Fruit fly (Drosophila melanogaster) whole organism, pupa: ENCODE measurements around the gene D.

ENCODE experiments used
- CG10348 ChIP-seq: fragments of 200-800 bp; sonication (Bioruptor generic); IDR thresholded peaks from 2 replicates; pipeline ENCODE4 v1.3.6; 2022; ENCODE audit warnings: missing biosample characterization, missing genetic modification characterization
- CG12605 ChIP-seq: fragments of 200-800 bp; sonication (Bioruptor generic); IDR thresholded peaks from 2 replicates; pipeline ENCODE4 v1.3.6; 2022; ENCODE audit warnings: missing biosample characterization, missing genetic modification characterization
- CG13204 ChIP-seq: fragments of 200-800 bp; sonication (Bioruptor generic); optimal IDR thresholded peaks from 2 replicates; lab custom pipeline; 2018; ENCODE audit warnings: missing biosample characterization, mild to moderate bottlenecking, missing genetic modification characterization, moderate library complexity
- CG14655 ChIP-seq: fragments of 200-800 bp; sonication (Bioruptor generic); optimal IDR thresholded peaks from 3 replicates; lab custom pipeline; 2017; ENCODE audit warnings: mild to moderate bottlenecking, missing biosample characterization, missing genetic modification reagents, missing genetic modification characterization
- CG15710 ChIP-seq: fragments of 200-800 bp; sonication (Bioruptor generic); optimal IDR thresholded peaks from 2 replicates; lab custom pipeline; 2018; ENCODE audit warnings: missing biosample characterization, mild to moderate bottlenecking, missing genetic modification characterization, moderate library complexity
- CG17806 ChIP-seq: fragments of 200-800 bp; sonication (Bioruptor generic); optimal IDR thresholded peaks from 2 replicates; lab custom pipeline; 2018; ENCODE audit warnings: missing biosample characterization, mild to moderate bottlenecking, missing genetic modification characterization, moderate library complexity
- CG32121 ChIP-seq: fragments of 200-800 bp; sonication (Bioruptor generic); IDR thresholded peaks from 2 replicates; pipeline ENCODE4 v1.3.6; 2022; ENCODE audit warnings: missing biosample characterization, missing genetic modification characterization
- CG34367 ChIP-seq: fragments of 200-800 bp; sonication (Bioruptor generic); optimal IDR thresholded peaks from 2 replicates; lab custom pipeline; 2018; ENCODE audit warnings: missing biosample characterization, mild to moderate bottlenecking, missing genetic modification characterization
- CG4496 ChIP-seq: fragments of 200-800 bp; sonication (Bioruptor generic); IDR thresholded peaks from 3 replicates; pipeline ENCODE4 v1.3.6; 2022; ENCODE audit warnings: missing biosample characterization, missing genetic modification characterization
- CG8159 ChIP-seq: fragments of 200-800 bp; sonication (Bioruptor generic); optimal IDR thresholded peaks from 3 replicates; lab custom pipeline; 2018; ENCODE audit warnings: missing biosample characterization, mild to moderate bottlenecking, missing genetic modification characterization, moderate library complexity
- CG8301 ChIP-seq: fragments of 200-800 bp; sonication (Bioruptor generic); optimal IDR thresholded peaks from 2 replicates; lab custom pipeline; 2018; ENCODE audit warnings: missing biosample characterization, mild to moderate bottlenecking, missing genetic modification characterization
- CG9948 ChIP-seq: fragments of 200-800 bp; sonication (Bioruptor generic); optimal IDR thresholded peaks from 2 replicates; lab custom pipeline; 2018; ENCODE audit warnings: missing biosample characterization, mild to moderate bottlenecking, missing genetic modification characterization, moderate library complexity
- D1 ChIP-seq: fragments of 200-800 bp; sonication (Bioruptor generic); optimal IDR thresholded peaks from 2 replicates; lab custom pipeline; 2018; ENCODE audit warnings: missing biosample characterization, mild to moderate bottlenecking, missing genetic modification characterization, moderate library complexity
- EcR ChIP-seq: fragments of 200-800 bp; sonication (Bioruptor generic); optimal IDR thresholded peaks from 3 replicates; lab custom pipeline; 2019; ENCODE audit warnings: missing biosample characterization, missing genetic modification characterization, mild to moderate bottlenecking, moderate library complexity, missing genetic modification reagents
- Ets98B ChIP-seq: fragments of 200-800 bp; sonication (Bioruptor generic); IDR thresholded peaks from 2 replicates; pipeline ENCODE4 v1.3.6; 2022; ENCODE audit warnings: missing biosample characterization, missing genetic modification characterization
- Pif1A ChIP-seq: fragments of 200-800 bp; sonication (Bioruptor generic); optimal IDR thresholded peaks from 3 replicates; lab custom pipeline; 2016; ENCODE audit warnings: missing biosample characterization, missing genetic modification characterization
- Pif1B ChIP-seq: fragments of 200-800 bp; sonication (Bioruptor generic); optimal IDR thresholded peaks from 3 replicates; lab custom pipeline; 2016; ENCODE audit warnings: missing biosample characterization, missing genetic modification characterization
- Snoo ChIP-seq: fragments of 200-800 bp; sonication (Bioruptor generic); optimal IDR thresholded peaks from 3 replicates; lab custom pipeline; 2017; ENCODE audit warnings: missing biosample characterization, mild to moderate bottlenecking, missing genetic modification characterization, inconsistent platforms
- fd96Ca ChIP-seq: fragments of 200-800 bp; sonication (Bioruptor generic); IDR thresholded peaks from 3 replicates; pipeline ENCODE4 v1.3.6; 2022; ENCODE audit warnings: missing biosample characterization, missing genetic modification characterization
- gl ChIP-seq: fragments of 200-800 bp; sonication (Bioruptor generic); optimal IDR thresholded peaks from 2 replicates; lab custom pipeline; 2018; ENCODE audit warnings: missing biosample characterization, mild to moderate bottlenecking, missing genetic modification characterization
- rn ChIP-seq: fragments of 200-800 bp; sonication (Bioruptor generic); IDR thresholded peaks from 2 replicates; pipeline ENCODE4 v1.3.6; 2022; ENCODE audit warnings: missing biosample characterization, missing genetic modification characterization

Gene D

dm6 chr3L:14160436-14160835 is 18.0 kb downstream of the D start:
- no peak for TF ChIP-seq gl
- no peak for TF ChIP-seq CG13204 (GFP tag; lab: Kevin White, UChicago)
- TF ChIP-seq CG8159: peak; percentile 61
- no peak for TF ChIP-seq CG34367 (tag; lab: Kevin White, UChicago)
- TF ChIP-seq CG14655: peak; percentile 30
- TF ChIP-seq, all 21 proteins: peak for 2

dm6 chr3L:14157919-14158541 is 20.4 kb downstream of the D start:
- TF ChIP-seq CG8301 (tag; lab: Kevin White, UChicago) (no peak), D1 (tag; lab: Kevin White, UChicago) (no peak), CG15710 (tag; lab: Kevin White, UChicago) (no peak), CG12605 (GFP tag; lab: Robert Waterston, UW) (no peak), Snoo (no peak), Ets98B (no peak), Pif1A (GFP tag; lab: Kevin White, UChicago) (no peak)

dm6 chr3L:14154940-14155339 is 23.5 kb downstream of the D start:
- TF ChIP-seq CG14655: no peak
- TF ChIP-seq gl: no peak
- TF ChIP-seq rn (GFP tag; lab: Robert Waterston, UW): no peak
- no peak for TF ChIP-seq Snoo
- no peak for TF ChIP-seq CG8159
- TF ChIP-seq fd96Ca (GFP tag; lab: Robert Waterston, UW): no peak
- no peak for TF ChIP-seq D1 (tag; lab: Kevin White, UChicago)
- TF ChIP-seq CG13204 (GFP tag; lab: Kevin White, UChicago): no peak
- TF ChIP-seq CG10348 (GFP tag; lab: Robert Waterston, UW): no peak
- no peak for TF ChIP-seq CG34367 (tag; lab: Kevin White, UChicago)
- TF ChIP-seq Ets98B: no peak
- TF ChIP-seq CG32121 (GFP tag; lab: Robert Waterston, UW): no peak
- no peak for TF ChIP-seq CG12605 (GFP tag; lab: Robert Waterston, UW)

- no peak for TF ChIP-seq CG34367 (tag; lab: Kevin White, UChicago)
- TF ChIP-seq CG17806: no peak
- no peak for TF ChIP-seq D1 (tag; lab: Kevin White, UChicago)
- TF ChIP-seq CG10348 (GFP tag; lab: Robert Waterston, UW): no peak
- no peak for TF ChIP-seq Pif1A (GFP tag; lab: Kevin White, UChicago)
- TF ChIP-seq Ets98B: no peak
- no peak for TF ChIP-seq CG15710 (tag; lab: Kevin White, UChicago)
- no peak for TF ChIP-seq fd96Ca (GFP tag; lab: Robert Waterston, UW)
- TF ChIP-seq Pif1B (GFP tag; lab: Kevin White, UChicago): no peak
- no peak for TF ChIP-seq CG9948 (tag; lab: Kevin White, UChicago)
- no peak for TF ChIP-seq rn (GFP tag; lab: Robert Waterston, UW)
- TF ChIP-seq CG8301 (tag; lab: Kevin White, UChicago): no peak
- no peak for TF ChIP-seq CG32121 (GFP tag; lab: Robert Waterston, UW)
- no peak for TF ChIP-seq Snoo
- no peak for TF ChIP-seq CG13204 (GFP tag; lab: Kevin White, UChicago)
- no peak for TF ChIP-seq EcR (GFP tag; lab: Kevin White, UChicago)
- TF ChIP-seq CG4496 (GFP tag; lab: Robert Waterston, UW): no peak
- TF ChIP-seq CG14655: no peak
Observed at dm6 chr3L:14153644-14154043, 24.8 kb downstream of the D start.

- TF ChIP-seq CG9948 (tag; lab: Kevin White, UChicago) (no peak), fd96Ca (GFP tag; lab: Robert Waterston, UW) (no peak)
- TF ChIP-seq, all 21 proteins: peak for 0
Observed at dm6 chr3L:14152608-14153007, 25.8 kb downstream of the D start.

- TF ChIP-seq CG8159: no peak
- no peak for TF ChIP-seq CG4496 (GFP tag; lab: Robert Waterston, UW)
- TF ChIP-seq CG34367 (tag; lab: Kevin White, UChicago): no peak
- no peak for TF ChIP-seq CG14655
- TF ChIP-seq Pif1B (GFP tag; lab: Kevin White, UChicago): no peak
- no peak for TF ChIP-seq Pif1A (GFP tag; lab: Kevin White, UChicago)
- no peak for TF ChIP-seq CG15710 (tag; lab: Kevin White, UChicago)
- no peak for TF ChIP-seq rn (GFP tag; lab: Robert Waterston, UW)
- no peak for TF ChIP-seq CG13204 (GFP tag; lab: Kevin White, UChicago)
- no peak for TF ChIP-seq CG8301 (tag; lab: Kevin White, UChicago)
- TF ChIP-seq CG9948 (tag; lab: Kevin White, UChicago): no peak
- no peak for TF ChIP-seq CG17806
- TF ChIP-seq EcR (GFP tag; lab: Kevin White, UChicago): no peak
- TF ChIP-seq fd96Ca (GFP tag; lab: Robert Waterston, UW): no peak
- TF ChIP-seq D1 (tag; lab: Kevin White, UChicago): no peak
- TF ChIP-seq Snoo: no peak
- no peak for TF ChIP-seq CG12605 (GFP tag; lab: Robert Waterston, UW)
- TF ChIP-seq Ets98B: no peak
- TF ChIP-seq CG10348 (GFP tag; lab: Robert Waterston, UW): no peak
- no peak for TF ChIP-seq CG32121 (GFP tag; lab: Robert Waterston, UW)
Observed at dm6 chr3L:14151447-14151846, 27.0 kb downstream of the D start.
